Fruit fly (Drosophila melanogaster) whole organism, embryonic: Measurements from ENCODE around the gene Pat1.
A peak's percentile ranks its signal among the peaks of the same experiment; 100 is the strongest.

Experiments
- C15 ChIP-seq: fragments of 200-800 bp; sonication (Bioruptor generic); IDR thresholded peaks from 3 replicates; pipeline ENCODE4 v1.3.6; 2022; ENCODE audit warnings: missing biosample characterization, missing genetic modification characterization
- CG10267 ChIP-seq: fragments of 200-800 bp; sonication (Bioruptor generic); optimal IDR thresholded peaks from 2 replicates; lab custom pipeline; 2018; ENCODE audit warnings: missing biosample characterization, mild to moderate bottlenecking, missing genetic modification characterization, moderate library complexity
- CG10565 ChIP-seq: fragments of 200-800 bp; sonication (Bioruptor generic); optimal IDR thresholded peaks from 3 replicates; lab custom pipeline; 2016; ENCODE audit warnings: missing biosample characterization, mild to moderate bottlenecking, missing genetic modification characterization
- CG12219 ChIP-seq: fragments of 200-800 bp; sonication (Bioruptor generic); optimal IDR thresholded peaks from 3 replicates; lab custom pipeline; 2018; ENCODE audit warnings: missing biosample characterization, mild to moderate bottlenecking, missing genetic modification characterization
- CG12769 ChIP-seq: fragments of 200-800 bp; sonication (Bioruptor generic); optimal IDR thresholded peaks from 2 replicates; lab custom pipeline; 2019; ENCODE audit warnings: missing biosample characterization, mild to moderate bottlenecking, missing genetic modification characterization, moderate library complexity
- CG17186 ChIP-seq: fragments of 200-800 bp; sonication (Bioruptor generic); optimal IDR thresholded peaks from 3 replicates; lab custom pipeline; 2017; ENCODE audit warnings: missing biosample characterization, missing genetic modification reagents, missing genetic modification characterization
- CG17328 ChIP-seq: fragments of 200-800 bp; sonication (Bioruptor generic); IDR thresholded peaks from 2 replicates; pipeline ENCODE4 v1.3.6; 2022; ENCODE audit warnings: missing biosample characterization, missing genetic modification characterization
- CG18599 ChIP-seq: fragments of 200-800 bp; sonication (Bioruptor generic); optimal IDR thresholded peaks from 3 replicates; lab custom pipeline; 2017; ENCODE audit warnings: missing biosample characterization, missing genetic modification characterization, mild to moderate bottlenecking, moderate library complexity, missing genetic modification reagents
- CG2129 ChIP-seq: fragments of 200-800 bp; sonication (Bioruptor generic); IDR thresholded peaks from 2 replicates; pipeline ENCODE4 v1.3.6; 2022; ENCODE audit warnings: missing biosample characterization, missing genetic modification characterization; ENCODE audit not compliant: partially characterized antibody
- CG31441 ChIP-seq: fragments of 200-800 bp; sonication (Bioruptor generic); IDR thresholded peaks from 2 replicates; pipeline ENCODE4 v1.3.6; 2022; ENCODE audit warnings: missing biosample characterization, missing genetic modification characterization
- CG4617 ChIP-seq: fragments of 200-800 bp; sonication (Bioruptor generic); optimal IDR thresholded peaks from 3 replicates; lab custom pipeline; 2016; ENCODE audit warnings: missing biosample characterization, missing genetic modification characterization, borderline replicate concordance
- CG4707 ChIP-seq: fragments of 200-800 bp; sonication (Bioruptor generic); optimal IDR thresholded peaks from 2 replicates; lab custom pipeline; 2018; ENCODE audit warnings: missing biosample characterization, mild to moderate bottlenecking, missing genetic modification characterization, moderate library complexity
- CG4820 ChIP-seq: fragments of 200-800 bp; sonication (Bioruptor generic); optimal IDR thresholded peaks from 3 replicates; lab custom pipeline; 2016; ENCODE audit warnings: missing biosample characterization, missing genetic modification characterization
- CG4854 ChIP-seq: fragments of 200-800 bp; sonication (Bioruptor generic); optimal IDR thresholded peaks from 2 replicates; lab custom pipeline; 2016; ENCODE audit warnings: missing biosample characterization, missing genetic modification characterization, inconsistent platforms
- CG7963 ChIP-seq: fragments of 200-800 bp; sonication (Bioruptor generic); IDR thresholded peaks from 3 replicates; pipeline ENCODE4 v1.3.6; 2022; ENCODE audit warnings: missing biosample characterization, missing genetic modification characterization; ENCODE audit not compliant: partially characterized antibody
- CG7987 ChIP-seq: fragments of 200-800 bp; sonication (Bioruptor generic); optimal IDR thresholded peaks from 2 replicates; lab custom pipeline; 2018; ENCODE audit warnings: missing biosample characterization, mild to moderate bottlenecking, missing genetic modification characterization, moderate library complexity
- CG8388 ChIP-seq: fragments of 200-800 bp; sonication (Bioruptor generic); optimal IDR thresholded peaks from 2 replicates; lab custom pipeline; 2019; ENCODE audit warnings: missing biosample characterization, mild to moderate bottlenecking, missing genetic modification characterization, moderate library complexity
- Chrac-16 ChIP-seq: fragments of 200-800 bp; sonication (Bioruptor generic); optimal IDR thresholded peaks from 3 replicates; lab custom pipeline; 2016; ENCODE audit warnings: missing biosample characterization, missing genetic modification characterization
- D ChIP-seq, 2 experiments: fragments of 200-800 bp in 1 of 2; fragments of >200 bp in 1 of 2; sonication (Bioruptor generic) in 1 of 2; optimal IDR thresholded peaks; 2 replicates in 1 of 2; 3 replicates in 1 of 2; lab custom pipeline; 2017; ENCODE audit warnings: mild to moderate bottlenecking in 1 of 2, missing biosample characterization in 1 of 2, missing genetic modification characterization in 1 of 2, missing genetic modification reagents in 1 of 2
- Dad ChIP-seq: fragments of 200-800 bp; sonication (Bioruptor generic); optimal IDR thresholded peaks from 3 replicates; lab custom pipeline; 2016; ENCODE audit warnings: missing biosample characterization, missing genetic modification characterization
- Dbx ChIP-seq: fragments of 200-800 bp; sonication (Bioruptor generic); IDR thresholded peaks from 3 replicates; pipeline ENCODE4 v1.3.6; 2022; ENCODE audit warnings: missing biosample characterization, missing genetic modification characterization
- HLH4C ChIP-seq: fragments of 200-800 bp; sonication (Bioruptor generic); IDR thresholded peaks from 3 replicates; pipeline ENCODE4 v1.3.6; 2022; ENCODE audit warnings: missing biosample characterization, missing genetic modification characterization; ENCODE audit not compliant: partially characterized antibody
- Hey ChIP-seq: fragments of 200-800 bp; sonication (Bioruptor generic); optimal IDR thresholded peaks from 3 replicates; lab custom pipeline; 2018; ENCODE audit warnings: missing biosample characterization, mild to moderate bottlenecking, missing genetic modification characterization
- HmgD ChIP-seq: fragments of 200-800 bp; sonication (Bioruptor generic); optimal IDR thresholded peaks from 3 replicates; lab custom pipeline; 2016; ENCODE audit warnings: missing biosample characterization, missing genetic modification characterization
- Hr51 ChIP-seq, 2 experiments: fragments of 200-800 bp; sonication (Bioruptor generic); optimal IDR thresholded peaks; 2 replicates in 1 of 2; 3 replicates in 1 of 2; lab custom pipeline; 2016 to 2018; ENCODE audit warnings: missing biosample characterization in 2 of 2, missing genetic modification characterization in 2 of 2, mild to moderate bottlenecking in 1 of 2, moderate library complexity in 1 of 2
- MESR4 ChIP-seq: fragments of 200-800 bp; sonication (Bioruptor generic); optimal IDR thresholded peaks from 2 replicates; lab custom pipeline; 2018; ENCODE audit warnings: missing biosample characterization, mild to moderate bottlenecking, missing genetic modification characterization, moderate library complexity
- Med ChIP-seq: fragments of 200-800 bp; sonication (Bioruptor generic); peaks from one replicate; lab custom pipeline; 2016; ENCODE audit warnings: missing biosample characterization, missing genetic modification characterization, mild to moderate bottlenecking, inconsistent platforms, moderate library complexity
- Nf-YC ChIP-seq: fragments of 200-800 bp; optimal IDR thresholded peaks from 3 replicates; lab custom pipeline; 2019; ENCODE audit warnings: missing biosample characterization, mild to moderate bottlenecking, missing genetic modification characterization, moderate library complexity
- Optix ChIP-seq: fragments of 200-800 bp; sonication (Bioruptor generic); IDR thresholded peaks from 3 replicates; pipeline ENCODE4 v1.3.6; 2022; ENCODE audit warnings: missing biosample characterization, missing genetic modification characterization
- Ravus ChIP-seq: fragments of 200-800 bp; sonication (Bioruptor generic); IDR thresholded peaks from 2 replicates; pipeline ENCODE4 v1.3.6; 2022; ENCODE audit warnings: missing biosample characterization, missing genetic modification characterization
- Rx ChIP-seq: fragments of 200-800 bp; sonication (Bioruptor generic); IDR thresholded peaks from 2 replicates; pipeline ENCODE4 v1.3.6; 2022; ENCODE audit warnings: missing biosample characterization, missing genetic modification characterization
- Scr ChIP-seq: fragments of 200-800 bp; sonication (Bioruptor generic); IDR thresholded peaks from 2 replicates; pipeline ENCODE4 v1.3.6; 2022; ENCODE audit warnings: missing biosample characterization, missing genetic modification characterization; ENCODE audit not compliant: partially characterized antibody
- ab ChIP-seq: fragments of 200-800 bp; sonication (Bioruptor generic); optimal IDR thresholded peaks from 2 replicates; lab custom pipeline; 2016; ENCODE audit warnings: missing biosample characterization, missing genetic modification characterization
- bigmax ChIP-seq: fragments of 200-800 bp; sonication (Bioruptor generic); optimal IDR thresholded peaks from 2 replicates; lab custom pipeline; 2018; ENCODE audit warnings: missing biosample characterization, mild to moderate bottlenecking, missing genetic modification characterization
- br ChIP-seq: fragments of >200 bp; optimal IDR thresholded peaks from 2 replicates; lab custom pipeline; 2017
- eve ChIP-seq, 2 experiments: fragments of >200 bp; optimal IDR thresholded peaks; 2 replicates each; lab custom pipeline; 2017; ENCODE audit warnings: missing biosample characterization in 2 of 2, missing genetic modification characterization in 2 of 2
- gcm ChIP-seq: fragments of 200-800 bp; sonication (Bioruptor generic); optimal IDR thresholded peaks from 2 replicates; lab custom pipeline; 2019; ENCODE audit warnings: missing biosample characterization, mild to moderate bottlenecking, missing genetic modification characterization, moderate library complexity
- gfzf ChIP-seq: fragments of 200-800 bp; sonication (Bioruptor generic); optimal IDR thresholded peaks from 2 replicates; lab custom pipeline; 2016; ENCODE audit warnings: missing biosample characterization, mild to moderate bottlenecking, missing genetic modification characterization, moderate library complexity
- kah ChIP-seq: fragments of 200-800 bp; sonication (Bioruptor generic); optimal IDR thresholded peaks from 2 replicates; lab custom pipeline; 2018; ENCODE audit warnings: missing biosample characterization, mild to moderate bottlenecking, missing genetic modification characterization
- org-1 ChIP-seq: fragments of 200-800 bp; sonication (Bioruptor generic); optimal IDR thresholded peaks from 2 replicates; lab custom pipeline; 2017; ENCODE audit warnings: missing biosample characterization, missing genetic modification characterization
- pros ChIP-seq: fragments of 200-800 bp; sonication (Bioruptor generic); optimal IDR thresholded peaks from 3 replicates; lab custom pipeline; 2019; ENCODE audit warnings: missing biosample characterization, mild to moderate bottlenecking, missing genetic modification characterization, moderate library complexity
- slou ChIP-seq: fragments of 200-800 bp; sonication (Bioruptor generic); optimal IDR thresholded peaks from 3 replicates; lab custom pipeline; 2016; ENCODE audit warnings: missing biosample characterization, missing genetic modification characterization
- so ChIP-seq: fragments of 200-800 bp; sonication (Bioruptor generic); IDR thresholded peaks from 3 replicates; pipeline ENCODE4 v1.3.6; 2022; ENCODE audit warnings: missing biosample characterization, missing genetic modification characterization
- ssp ChIP-seq: fragments of 200-800 bp; sonication (Bioruptor generic); IDR thresholded peaks from 2 replicates; pipeline ENCODE4 v1.3.6; 2022; ENCODE audit warnings: missing biosample characterization, missing genetic modification characterization
- tin ChIP-seq: fragments of 200-800 bp; sonication (Bioruptor generic); optimal IDR thresholded peaks from 3 replicates; lab custom pipeline; 2016; ENCODE audit warnings: missing biosample characterization, missing genetic modification characterization
- toy ChIP-seq: fragments of 200-800 bp; sonication (Bioruptor generic); IDR thresholded peaks from 2 replicates; pipeline ENCODE4 v1.3.6; 2022; ENCODE audit warnings: missing biosample characterization, missing genetic modification characterization
- trem ChIP-seq: fragments of 200-800 bp; optimal IDR thresholded peaks from 3 replicates; lab custom pipeline; 2019; ENCODE audit warnings: missing biosample characterization, mild to moderate bottlenecking, missing genetic modification characterization, moderate library complexity
- vnd ChIP-seq: fragments of 200-800 bp; sonication (Bioruptor generic); IDR thresholded peaks from 3 replicates; pipeline ENCODE4 v1.3.6; 2022; ENCODE audit warnings: missing biosample characterization, missing genetic modification characterization; ENCODE audit not compliant: partially characterized antibody
- wdn ChIP-seq: fragments of 200-800 bp; sonication (Bioruptor generic); IDR thresholded peaks from 2 replicates; pipeline ENCODE4 v1.3.6; 2022; ENCODE audit warnings: missing biosample characterization, missing genetic modification characterization
- z ChIP-seq: fragments of 200-800 bp; sonication (Bioruptor generic); IDR thresholded peaks from 3 replicates; pipeline ENCODE4 v1.3.6; 2022; ENCODE audit warnings: missing biosample characterization, missing genetic modification characterization

The Pat1 gene

DNA sequence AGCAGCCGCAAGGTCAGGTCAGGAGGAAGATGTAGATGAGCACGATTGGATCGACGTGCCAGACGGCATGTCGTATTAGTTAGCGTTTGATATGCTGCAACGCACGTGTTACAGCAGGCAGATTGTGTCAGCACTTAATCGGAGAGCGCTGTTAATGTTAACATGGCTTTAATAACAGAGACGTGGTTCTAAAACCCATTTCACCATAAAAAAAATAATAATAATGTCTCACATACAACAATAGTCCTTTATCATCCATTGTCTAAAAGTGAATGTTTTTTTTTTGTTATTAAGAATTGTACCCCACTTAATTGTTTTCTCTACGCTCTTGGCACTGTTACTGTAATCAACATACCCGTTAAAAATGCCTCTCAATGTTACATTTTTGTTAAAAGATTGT lies 8.7 kb downstream of the Pat1 start (continued):
- TF ChIP-seq MESR4 (peak; percentile 7), CG4820 (GFP tag; lab: Kevin White, UChicago) (peak; percentile 87), CG10565 (GFP tag; lab: Kevin White, UChicago) (peak; percentile 76), CG2129 (GFP tag; lab: Robert Waterston, UW) (no peak), wdn (GFP tag; lab: Robert Waterston, UW) (no peak), Rx (GFP tag; lab: Robert Waterston, UW) (peak; percentile 98), Hr51 (GFP tag; optimal IDR thresholded peaks at IDR 0.05; lab: Kevin White, UChicago) (no peak), CG7963 (no peak), CG10267 (tag; lab: Kevin White, UChicago) (peak; percentile 79), CG7987 (peak; percentile 85), HmgD (GFP tag; lab: Kevin White, UChicago) (peak; percentile 57), Hey (tag; lab: Kevin White, UChicago) (no peak), Ravus (GFP tag; lab: Robert Waterston, UW) (peak; percentile 93), tin (peak; percentile 75), C15 (GFP tag; lab: Robert Waterston, UW) (peak; percentile 86), ssp (GFP tag; lab: Robert Waterston, UW) (peak; percentile 91), Optix (GFP tag; lab: Robert Waterston, UW) (peak; percentile 80), CG31441 (peak; percentile 82), toy (peak; percentile 92), z (GFP tag; lab: Robert Waterston, UW) (peak; percentile 76), Dbx (GFP tag; lab: Robert Waterston, UW) (peak; percentile 98), CG12219 (peak; percentile 64), so (GFP tag; lab: Robert Waterston, UW) (peak; percentile 97), HLH4C (GFP tag; lab: Robert Waterston, UW) (no peak), br (lab: Kevin White, UChicago) (no peak), Chrac-16 (GFP tag; lab: Kevin White, UChicago) (no peak), CG4707 (GFP tag; lab: Kevin White, UChicago) (peak; percentile 58), eve (GFP tag; optimal IDR thresholded peaks at IDR 0.05; lab: Kevin White, UChicago) (no peak), Dad (GFP tag; lab: Kevin White, UChicago) (peak; percentile 83), gcm (no peak), org-1 (GFP tag; lab: Kevin White, UChicago) (peak; percentile 18), Nf-YC (tag; lab: Kevin White, UChicago) (no peak), gfzf (GFP tag; lab: Kevin White, UChicago) (peak; percentile 20), vnd (no peak), CG17328 (no peak), slou (GFP tag; lab: Kevin White, UChicago) (peak; percentile 73), CG18599 (peak; percentile 94), kah (GFP tag; lab: Kevin White, UChicago) (peak; percentile 19), pros (no peak), bigmax (GFP tag; lab: Kevin White, UChicago) (no peak), Scr (GFP tag; lab: Robert Waterston, UW) (no peak), Med (GFP tag; lab: Kevin White, UChicago) (peak; percentile 99), D (optimal IDR thresholded peaks at IDR 0.05; lab: Kevin White, UChicago) (no peak), D (GFP tag; optimal IDR thresholded peaks at IDR 0.05; lab: Kevin White, UChicago) (peak; percentile 68), ab (GFP tag; lab: Kevin White, UChicago) (no peak), CG8388 (GFP tag; lab: Kevin White, UChicago) (peak; percentile 20), CG17186 (GFP tag; lab: Kevin White, UChicago) (peak; percentile 36), CG4854 (GFP tag; lab: Kevin White, UChicago) (peak; percentile 82), CG4617 (peak; percentile 29), trem (tag; lab: Kevin White, UChicago) (peak; percentile 16), CG12769 (tag; lab: Kevin White, UChicago) (peak; percentile 72)
